Fruit fly (Drosophila melanogaster): Measurements from ENCODE around the gene CecB.

CecB gene

dm6 chr3R:30247802-30248363 lies 34.3 kb upstream of the CecB start:
- TF ChIP-seq Rel (GFP tag; optimal IDR thresholded peaks at IDR 0.05) (no peak), Rel (tag; optimal IDR thresholded peaks at IDR 0.05) (peak; percentile 84), foxo (GFP tag; optimal IDR thresholded peaks at IDR 0.05) (peak in 1 of 2 experiments; percentile 30), CrebA (GFP tag; optimal IDR thresholded peaks at IDR 0.05; ENCODE audit: borderline replicate concordance) (peak; percentile 40), CG32264 (GFP tag; optimal IDR thresholded peaks at IDR 0.05) (no peak)

dm6 chr3R:30246603-30247002 lies 33.0 kb upstream of the CecB start, which contains the start of gene CG9733:
Gene CG9733, minus strand, starts transcription at chr3R:30246703.
- no peak for TF ChIP-seq sage (GFP tag; optimal IDR thresholded peaks at IDR 0.05)
- no peak for TF ChIP-seq jim (GFP tag; optimal IDR thresholded peaks at IDR 0.05)
- no peak for TF ChIP-seq Hr83 (GFP tag; optimal IDR thresholded peaks at IDR 0.05; ENCODE audit: poor library complexity, severe bottlenecking)
- no peak for TF ChIP-seq Hnf4 (GFP tag; optimal IDR thresholded peaks at IDR 0.05)
- TF ChIP-seq OdsH (GFP tag; optimal IDR thresholded peaks at IDR 0.05) = no peak
- no peak for TF ChIP-seq CrebA (GFP tag; optimal IDR thresholded peaks at IDR 0.05; ENCODE audit: borderline replicate concordance)
- no peak for TF ChIP-seq rgr (GFP tag; optimal IDR thresholded peaks at IDR 0.05)
- TF ChIP-seq Dif (GFP tag; optimal IDR thresholded peaks at IDR 0.05; ENCODE audit: partially characterized antibody) = no peak
- no peak for TF ChIP-seq psq (GFP tag; optimal IDR thresholded peaks at IDR 0.05)
- no peak for TF ChIP-seq dsf (GFP tag; optimal IDR thresholded peaks at IDR 0.05; ENCODE audit: borderline replicate concordance)

dm6 chr3R:30245739-30246589 lies 32.4 kb upstream of the CecB start:
- TF ChIP-seq Hr83 (GFP tag; optimal IDR thresholded peaks at IDR 0.05; ENCODE audit: poor library complexity, severe bottlenecking) = no peak
- TF ChIP-seq Vsx2 (GFP tag; optimal IDR thresholded peaks at IDR 0.05; ENCODE audit: partially characterized antibody) = no peak
- TF ChIP-seq usp (GFP tag; optimal IDR thresholded peaks at IDR 0.05) = no peak
- peak; percentile 24 for TF ChIP-seq rgr (GFP tag; optimal IDR thresholded peaks at IDR 0.05)
- TF ChIP-seq sv (GFP tag; optimal IDR thresholded peaks at IDR 0.05) = no peak
- TF ChIP-seq Rel (GFP tag; optimal IDR thresholded peaks at IDR 0.05) = no peak
- peak; percentile 93 for TF ChIP-seq Rel (tag; optimal IDR thresholded peaks at IDR 0.05)
- TF ChIP-seq CG32264 (GFP tag; optimal IDR thresholded peaks at IDR 0.05) = no peak
- TF ChIP-seq dsf (GFP tag; optimal IDR thresholded peaks at IDR 0.05; ENCODE audit: borderline replicate concordance) = no peak
- peak; percentile 27 for TF ChIP-seq h (GFP tag; optimal IDR thresholded peaks at IDR 0.05)
- TF ChIP-seq Jra (GFP tag; optimal IDR thresholded peaks at IDR 0.05) = no peak
- TF ChIP-seq ey (GFP tag; optimal IDR thresholded peaks at IDR 0.05) = peak; percentile 8
- peak; percentile 7 for TF ChIP-seq HLH106 (tag; optimal IDR thresholded peaks at IDR 0.05)
- no peak for TF ChIP-seq Hnf4 (GFP tag; optimal IDR thresholded peaks at IDR 0.05)
- TF ChIP-seq foxo (GFP tag; optimal IDR thresholded peaks at IDR 0.05) = peak in 1 of 2 experiments; percentile 25
- no peak for TF ChIP-seq Myc (optimal IDR thresholded peaks at IDR 0.05)

- TF ChIP-seq Dfd (GFP tag; optimal IDR thresholded peaks at IDR 0.05) (no peak), sage (GFP tag; optimal IDR thresholded peaks at IDR 0.05) (no peak), CrebA (GFP tag; optimal IDR thresholded peaks at IDR 0.05; ENCODE audit: borderline replicate concordance) (no peak), Dif (GFP tag; optimal IDR thresholded peaks at IDR 0.05; ENCODE audit: partially characterized antibody) (peak; percentile 9), ey (GFP tag; optimal IDR thresholded peaks at IDR 0.05) (no peak), foxo (GFP tag; optimal IDR thresholded peaks at IDR 0.05) (no peak), fru (GFP tag; optimal IDR thresholded peaks at IDR 0.05) (no peak), woc (GFP tag; optimal IDR thresholded peaks at IDR 0.05) (no peak), dmrt93B (GFP tag; optimal IDR thresholded peaks at IDR 0.05) (no peak), Sp1 (GFP tag; optimal IDR thresholded peaks at IDR 0.05) (peak; percentile 53), Myc (optimal IDR thresholded peaks at IDR 0.05) (peak; percentile 36), N (GFP tag; optimal IDR thresholded peaks at IDR 0.05) (no peak), h (GFP tag; optimal IDR thresholded peaks at IDR 0.05) (no peak), CG9705 (GFP tag; optimal IDR thresholded peaks at IDR 0.05) (no peak), HLH106 (tag; optimal IDR thresholded peaks at IDR 0.05) (peak; percentile 3), Rel (GFP tag; optimal IDR thresholded peaks at IDR 0.05) (no peak), Rel (tag; optimal IDR thresholded peaks at IDR 0.05) (peak; percentile 36), OdsH (GFP tag; optimal IDR thresholded peaks at IDR 0.05) (no peak), GATAd (GFP tag; optimal IDR thresholded peaks at IDR 0.05) (no peak), dsf (GFP tag; optimal IDR thresholded peaks at IDR 0.05; ENCODE audit: borderline replicate concordance) (no peak), Hr78 (GFP tag; optimal IDR thresholded peaks at IDR 0.05) (no peak), Hnf4 (GFP tag; optimal IDR thresholded peaks at IDR 0.05) (peak; percentile 96)
Observed at dm6 chr3R:30243262-30243815, 29.7 kb upstream of the CecB start, which contains the start of gene CG9737. Gene CG9737, minus strand, starts transcription at chr3R:30243312.
